Worm (Caenorhabditis elegans): ENCODE measurements around the gene mrp-4.

ce11 chrX:9872554-9872953 lies 11.5 kb upstream of the mrp-4 start, which contains the start of gene R07B1.8:
- TF ChIP-seq isw-1 (GFP tag; IDR thresholded peaks at IDR 0.05) (no peak), unc-98 (GFP tag; IDR thresholded peaks at IDR 0.05) (no peak), aly-2 (tag; optimal IDR thresholded peaks at IDR 0.05) (no peak), nhr-47 (tag; optimal IDR thresholded peaks at IDR 0.05) (no peak), C04F5.9 (tag; optimal IDR thresholded peaks at IDR 0.05) (no peak), pqm-1 (tag; optimal IDR thresholded peaks at IDR 0.05) (no peak), ama-1 (optimal IDR thresholded peaks at IDR 0.05) (no peak), ceh-82 (tag; optimal IDR thresholded peaks at IDR 0.05) (no peak), unc-62 (GFP tag; optimal IDR thresholded peaks at IDR 0.05) (no peak), egl-27 (tag; optimal IDR thresholded peaks at IDR 0.05) (no peak), nhr-76 (tag; optimal IDR thresholded peaks at IDR 0.05) (no peak), skn-1 (tag; optimal IDR thresholded peaks at IDR 0.05) (no peak), nhr-237 (tag; optimal IDR thresholded peaks at IDR 0.05) (no peak), pag-3 (tag; optimal IDR thresholded peaks at IDR 0.05; ENCODE audit: borderline replicate concordance, insufficient read depth) (no peak)
